Worm (Caenorhabditis elegans) whole organism, L2 larva: ENCODE measurements around the gene W03G1.2.
A peak's percentile ranks its signal among the peaks of the same experiment; 100 is the strongest.

ENCODE experiments used
- F13H6.1 ChIP-seq: sonication (generic microtip); optimal IDR thresholded peaks from 2 replicates; lab custom pipeline; 2016; ENCODE audit warnings: missing genetic modification characterization, missing compliant biosample characterization
- R02D3.7 ChIP-seq: fragments of 150-350 bp; optimal IDR thresholded peaks from 2 replicates; lab custom pipeline; 2014; ENCODE audit warnings: missing biosample characterization, missing genetic modification characterization
- Y55F3AM.14 ChIP-seq: fragments of 200-800 bp; sonication (Bioruptor generic); optimal IDR thresholded peaks from 2 replicates; lab custom pipeline; 2018; ENCODE audit warnings: mild to moderate bottlenecking, missing genetic modification characterization, missing compliant biosample characterization
- ZK546.5 ChIP-seq: sonication (generic microtip); optimal IDR thresholded peaks from 2 replicates; lab custom pipeline; 2017; ENCODE audit warnings: missing biosample characterization, missing genetic modification characterization
- aly-2 ChIP-seq: fragments of 150-350 bp; optimal IDR thresholded peaks from 2 replicates; lab custom pipeline; 2014; ENCODE audit warnings: missing biosample characterization, missing genetic modification characterization
- blmp-1 ChIP-seq: sonication (generic microtip); optimal IDR thresholded peaks from 2 replicates; lab custom pipeline; 2017; ENCODE audit warnings: missing genetic modification characterization, mild to moderate bottlenecking, missing compliant biosample characterization, antibody characterized with exemption, moderate library complexity; ENCODE audit not compliant: insufficient read depth
- crh-2 ChIP-seq: sonication (generic microtip); optimal IDR thresholded peaks from 2 replicates; lab custom pipeline; 2017; ENCODE audit warnings: missing biosample characterization, missing genetic modification characterization
- dmd-4 ChIP-seq: sonication (generic microtip); optimal IDR thresholded peaks from 2 replicates; lab custom pipeline; 2017; ENCODE audit warnings: missing biosample characterization, missing genetic modification characterization
- elt-3 ChIP-seq: sonication (generic microtip); optimal IDR thresholded peaks from 2 replicates; lab custom pipeline; 2017; ENCODE audit warnings: missing biosample characterization, missing genetic modification characterization
- fos-1 ChIP-seq: fragments of 150-350 bp; optimal IDR thresholded peaks from 2 replicates; lab custom pipeline; 2014; ENCODE audit warnings: missing biosample characterization, missing genetic modification characterization
- lin-11 ChIP-seq: fragments of 150-350 bp; sonication (generic microtip); optimal IDR thresholded peaks from 2 replicates; lab custom pipeline; 2014; ENCODE audit warnings: missing biosample characterization, missing genetic modification characterization, inconsistent platforms, mixed read lengths
- lin-13 ChIP-seq: fragments of 150-350 bp; optimal IDR thresholded peaks from 2 replicates; lab custom pipeline; 2014; ENCODE audit warnings: missing biosample characterization, missing genetic modification reagents, missing genetic modification characterization
- lsy-2 ChIP-seq, 2 experiments: fragments of 150-350 bp in 1 of 2; sonication (generic microtip) in 1 of 2; optimal IDR thresholded peaks; 2 replicates each; lab custom pipeline; 2014 to 2017; ENCODE audit warnings: missing biosample characterization in 2 of 2, missing genetic modification characterization in 2 of 2
- mdl-1 ChIP-seq, 2 experiments: fragments of 150-350 bp in 1 of 2; sonication (generic microtip) in 1 of 2; optimal IDR thresholded peaks; 2 replicates each; lab custom pipeline; 2017; ENCODE audit warnings: missing biosample characterization in 2 of 2, missing genetic modification characterization in 2 of 2
- nhr-10 ChIP-seq: sonication (generic microtip); optimal IDR thresholded peaks from 2 replicates; lab custom pipeline; 2017; ENCODE audit warnings: missing biosample characterization, missing genetic modification characterization
- nhr-129 ChIP-seq: fragments of 150-350 bp; optimal IDR thresholded peaks from 2 replicates; lab custom pipeline; 2014; ENCODE audit warnings: missing biosample characterization, missing genetic modification characterization
- nhr-23 ChIP-seq: fragments of 150-350 bp; optimal IDR thresholded peaks from 2 replicates; lab custom pipeline; 2014; ENCODE audit warnings: missing biosample characterization, missing genetic modification reagents, missing genetic modification characterization
- nhr-25 ChIP-seq: fragments of 150-350 bp; sonication (generic microtip); optimal IDR thresholded peaks from 3 replicates; lab custom pipeline; 2014; ENCODE audit warnings: missing biosample characterization, missing genetic modification characterization
- nhr-6 ChIP-seq: fragments of 150-350 bp; optimal IDR thresholded peaks from 2 replicates; lab custom pipeline; 2014; ENCODE audit warnings: missing biosample characterization, missing genetic modification characterization
- peb-1 ChIP-seq: fragments of 150-350 bp; optimal IDR thresholded peaks from 2 replicates; lab custom pipeline; 2014; ENCODE audit warnings: missing biosample characterization, missing genetic modification characterization
- snpc-4 ChIP-seq: fragments of 150-350 bp; optimal IDR thresholded peaks from 2 replicates; lab custom pipeline; 2014; ENCODE audit warnings: missing biosample characterization, missing genetic modification characterization
- unc-55 ChIP-seq: fragments of 150-350 bp; sonication (generic microtip); optimal IDR thresholded peaks from 3 replicates; lab custom pipeline; 2014; ENCODE audit warnings: missing biosample characterization, missing genetic modification reagents, missing genetic modification characterization
- zag-1 ChIP-seq: fragments of 150-350 bp; optimal IDR thresholded peaks from 2 replicates; lab custom pipeline; 2014; ENCODE audit warnings: missing biosample characterization, missing genetic modification characterization

Gene W03G1.2

DNA sequence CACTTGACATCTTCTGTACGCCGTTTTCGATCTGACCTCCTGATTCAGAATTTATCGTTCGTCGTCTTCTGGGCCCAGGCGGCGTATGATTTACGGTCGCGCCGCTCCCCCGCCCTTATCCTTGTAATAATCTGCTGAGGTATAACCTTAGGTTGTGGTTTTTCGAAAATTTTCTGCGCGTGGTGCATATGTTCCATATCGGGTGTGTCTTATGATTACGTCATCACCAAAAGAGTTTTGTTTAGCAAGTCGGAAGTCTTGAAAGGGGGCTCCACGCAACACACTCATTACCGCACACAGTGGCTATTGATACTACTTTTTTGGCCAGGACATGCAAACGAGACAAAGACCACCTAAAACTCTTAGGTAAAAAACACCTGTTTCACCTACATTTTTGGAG is 36.3 kb downstream of the W03G1.2 start:
- TF ChIP-seq lin-11 (tag; lab: Kevin White, UChicago): no peak
- no peak for TF ChIP-seq R02D3.7
- no peak for TF ChIP-seq ZK546.5
- TF ChIP-seq F13H6.1 (tag; lab: Kevin White, UChicago): no peak
- TF ChIP-seq snpc-4: no peak
- no peak for TF ChIP-seq nhr-6 (tag; lab: Kevin White, UChicago)
- TF ChIP-seq zag-1: no peak
- TF ChIP-seq mdl-1 (tag; optimal IDR thresholded peaks at IDR 0.05; lab: Kevin White, UChicago): no peak
- TF ChIP-seq lsy-2 (tag; optimal IDR thresholded peaks at IDR 0.05; lab: Kevin White, UChicago): no peak
- no peak for TF ChIP-seq nhr-25 (tag; lab: Kevin White, UChicago)

DNA sequence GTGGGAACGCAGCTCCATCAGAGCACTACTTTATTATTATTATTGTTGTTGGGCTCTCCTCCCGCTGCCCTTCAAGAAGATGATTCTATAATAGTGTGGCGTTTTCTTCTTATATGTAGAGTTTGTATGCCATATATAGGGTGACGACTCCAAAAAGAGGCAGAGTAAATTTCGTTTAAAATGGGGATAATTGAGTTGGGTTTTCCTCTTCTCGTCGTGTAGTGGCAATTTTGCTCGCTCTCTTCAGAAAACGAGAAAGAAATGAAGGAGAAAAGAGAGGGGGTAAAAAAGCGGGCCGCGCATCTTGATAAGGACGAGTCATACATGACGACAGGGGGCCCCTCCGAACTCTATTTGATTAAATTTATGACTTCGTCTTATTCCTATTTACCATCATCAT is 39.0 kb downstream of the W03G1.2 start:
- no peak for TF ChIP-seq Y55F3AM.14
- no peak for TF ChIP-seq peb-1
- TF ChIP-seq nhr-23 (tag; lab: Kevin White, UChicago): no peak
- no peak for TF ChIP-seq lin-11 (tag; lab: Kevin White, UChicago)

DNA sequence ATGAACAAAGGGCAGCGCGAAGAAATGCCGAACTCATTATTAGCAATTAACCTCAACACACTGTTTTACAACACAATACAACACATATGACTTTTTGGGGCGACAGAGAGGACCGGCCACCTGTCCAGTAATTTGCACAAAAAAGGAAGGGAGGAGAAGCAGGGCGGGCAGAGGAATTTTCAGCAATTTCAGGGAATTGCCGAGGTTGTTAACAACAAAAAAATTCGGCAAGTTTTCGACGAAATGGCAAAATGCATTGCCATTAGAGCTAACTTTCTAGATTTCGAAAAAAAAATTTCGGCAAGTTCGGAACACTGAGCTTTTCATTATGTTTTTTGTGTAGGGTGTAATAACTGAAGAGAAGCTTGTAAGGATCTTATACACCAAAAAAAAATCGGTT is 39.5 kb downstream of the W03G1.2 start:
- TF ChIP-seq lin-11 (tag; lab: Kevin White, UChicago) (no peak), aly-2 (no peak), crh-2 (tag; lab: Kevin White, UChicago) (no peak)
- TF ChIP-seq, all 48 proteins: peak for 0

DNA sequence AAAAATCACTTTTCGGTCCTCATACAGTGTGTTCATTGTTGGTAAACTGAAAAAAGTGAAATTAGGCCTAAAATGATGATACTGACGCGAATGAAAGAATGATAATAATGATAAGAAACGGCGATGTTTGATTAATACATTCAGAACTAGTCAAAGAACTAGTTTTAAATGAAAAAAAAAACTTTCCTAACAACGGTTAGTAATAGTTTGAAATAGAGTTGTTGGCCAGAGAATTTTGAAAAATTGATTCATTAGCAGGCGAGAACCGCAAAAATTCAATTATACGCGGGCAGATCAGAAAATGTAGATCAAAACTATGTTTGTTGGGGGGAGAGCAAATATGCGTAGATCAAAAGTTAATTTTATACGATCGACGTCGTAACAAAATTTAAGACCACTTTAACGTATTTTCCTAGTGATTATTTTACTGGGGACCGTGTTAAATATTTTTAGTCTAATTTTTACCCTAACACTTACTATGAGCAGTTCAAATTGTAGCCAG is 46.4 kb downstream of the W03G1.2 start, which contains the start of gene F56A11.5:
F56A11.5 (minus strand) TSS at position 51 of the 502 bp plus-strand sequence.
- no peak for TF ChIP-seq mdl-1 (tag; optimal IDR thresholded peaks at IDR 0.05; lab: Kevin White, UChicago)
- no peak for TF ChIP-seq lin-13 (GFP tag; lab: Kevin White, UChicago)
- no peak for TF ChIP-seq dmd-4 (tag; lab: Kevin White, UChicago)
- no peak for TF ChIP-seq blmp-1 (tag; lab: Kevin White, UChicago)
- no peak for TF ChIP-seq crh-2 (tag; lab: Kevin White, UChicago)
- no peak for TF ChIP-seq elt-3 (tag; lab: Kevin White, UChicago)
- no peak for TF ChIP-seq nhr-10 (tag; lab: Kevin White, UChicago)

DNA sequence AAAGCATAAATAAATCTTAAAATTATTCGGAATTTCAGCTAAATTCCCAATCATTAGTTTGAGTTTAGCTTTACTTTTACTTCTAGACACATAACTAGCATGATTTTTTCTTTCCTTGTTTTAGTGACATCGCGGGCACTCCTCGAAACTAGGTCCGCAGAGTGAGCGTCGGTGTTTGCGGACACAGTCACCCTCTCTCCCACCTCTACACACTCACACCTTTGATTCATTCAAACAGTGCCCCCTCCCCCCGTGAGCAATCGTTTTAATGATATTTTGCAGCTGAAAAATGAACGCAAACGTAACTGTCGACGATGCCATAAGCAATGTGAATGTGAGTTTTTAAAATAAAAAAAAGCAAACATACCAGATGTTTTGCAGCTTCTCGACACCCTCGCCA is 48.0 kb downstream of the W03G1.2 start, which contains the start of gene gex-2:
gex-2 (plus strand) TSS at position 283 of the 400 bp plus-strand sequence.
- TF ChIP-seq nhr-129: peak; percentile 11
- no peak for TF ChIP-seq lin-13 (GFP tag; lab: Kevin White, UChicago)
- peak; percentile 29 for TF ChIP-seq unc-55
- peak; percentile 47 for TF ChIP-seq fos-1
- TF ChIP-seq, all 48 proteins: peak for 3
